Worm (Caenorhabditis elegans) whole organism, midembryonic: ENCODE measurements around the gene C06A12.8.

Experiments
- cog-1 ChIP-seq: sonication (generic microtip); optimal IDR thresholded peaks from 2 replicates; lab custom pipeline; 2016; ENCODE audit warnings: missing genetic modification characterization, missing compliant biosample characterization
- flt-1 ChIP-seq: fragments of 200-800 bp; sonication (Bioruptor generic); IDR thresholded peaks from 2 replicates; pipeline ENCODE4 v1.3.6; 2022; ENCODE audit warnings: missing genetic modification characterization, missing compliant biosample characterization
- med-1 ChIP-seq: sonication (generic microtip); optimal IDR thresholded peaks from 2 replicates; lab custom pipeline; 2017; ENCODE audit warnings: missing genetic modification characterization, mild to moderate bottlenecking, missing compliant biosample characterization, antibody characterized with exemption, missing genetic modification reagents; ENCODE audit not compliant: insufficient read depth
- ztf-23 ChIP-seq: fragments of 200-800 bp; sonication (Bioruptor generic); IDR thresholded peaks from 2 replicates; pipeline ENCODE4 v1.3.6; 2022; ENCODE audit warnings: missing genetic modification reagents, missing genetic modification characterization, missing compliant biosample characterization
- ztf-29 ChIP-seq: fragments of 200-800 bp; sonication (Bioruptor generic); IDR thresholded peaks from 2 replicates; pipeline ENCODE4 v1.3.6; 2022; ENCODE audit warnings: missing genetic modification reagents, missing genetic modification characterization, missing compliant biosample characterization

DNA sequence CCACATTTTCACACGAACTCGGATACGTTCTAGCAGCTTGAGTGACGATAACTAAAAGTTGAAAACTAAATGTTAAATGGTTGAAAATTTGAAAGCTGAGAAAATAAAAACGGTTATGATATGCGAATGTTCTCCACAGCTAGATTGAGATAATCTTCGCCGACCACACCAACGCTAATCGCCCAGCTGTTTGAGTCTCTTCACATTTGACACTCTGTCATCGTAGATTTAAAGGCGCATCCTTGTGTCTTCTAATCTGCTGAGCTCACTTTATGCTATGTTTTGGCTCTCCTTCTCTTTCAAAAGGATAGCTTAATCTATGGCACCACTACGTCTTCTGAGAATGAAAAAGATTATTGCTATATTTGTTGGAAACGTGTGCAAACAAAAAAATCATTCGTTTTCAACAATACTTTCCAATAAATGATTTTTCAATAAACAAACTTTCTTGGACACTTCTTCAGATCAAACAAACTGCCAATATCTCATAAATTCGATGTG is 26.0 kb downstream of the C06A12.8 start, which contains the start of gene F11E6.10:
- TF ChIP-seq cog-1 (tag; lab: Kevin White, UChicago) (no peak), ztf-23 (no peak), flt-1 (GFP tag; lab: Robert Waterston, UW) (no peak), med-1 (no peak), ztf-29 (GFP tag; lab: Robert Waterston, UW) (no peak)
